Fruit fly (Drosophila melanogaster) whole organism, embryonic: Measurements from ENCODE around the gene Sk1.

Source experiments
- CG11504 ChIP-seq: fragments of 200-800 bp; sonication (Bioruptor generic); optimal IDR thresholded peaks from 3 replicates; lab custom pipeline; 2019; ENCODE audit warnings: missing biosample characterization, mild to moderate bottlenecking, missing genetic modification characterization, moderate library complexity
- CG12155 ChIP-seq: fragments of 200-800 bp; sonication (Bioruptor generic); optimal IDR thresholded peaks from 3 replicates; lab custom pipeline; 2016; ENCODE audit warnings: missing biosample characterization, missing genetic modification characterization
- CG12219 ChIP-seq: fragments of 200-800 bp; sonication (Bioruptor generic); optimal IDR thresholded peaks from 3 replicates; lab custom pipeline; 2018; ENCODE audit warnings: missing biosample characterization, mild to moderate bottlenecking, missing genetic modification characterization
- CG12942 ChIP-seq: fragments of 200-800 bp; sonication (Bioruptor generic); optimal IDR thresholded peaks from 3 replicates; lab custom pipeline; 2016; ENCODE audit warnings: missing biosample characterization, missing genetic modification characterization
- CG13296 ChIP-seq: fragments of 200-800 bp; sonication (Bioruptor generic); optimal IDR thresholded peaks from 3 replicates; lab custom pipeline; 2018; ENCODE audit warnings: missing biosample characterization, mild to moderate bottlenecking, missing genetic modification characterization
- CG13424 ChIP-seq: fragments of 200-800 bp; sonication (Bioruptor generic); optimal IDR thresholded peaks from 2 replicates; lab custom pipeline; 2019; ENCODE audit warnings: missing biosample characterization, mild to moderate bottlenecking, missing genetic modification characterization, moderate library complexity
- CG13775 ChIP-seq: fragments of 200-800 bp; sonication (Bioruptor generic); optimal IDR thresholded peaks from 3 replicates; lab custom pipeline; 2017; ENCODE audit warnings: missing biosample characterization, mild to moderate bottlenecking, missing genetic modification characterization
- CG17359 ChIP-seq: fragments of 200-800 bp; sonication (Bioruptor generic); optimal IDR thresholded peaks from 3 replicates; lab custom pipeline; 2018; ENCODE audit warnings: missing biosample characterization, mild to moderate bottlenecking, missing genetic modification characterization, moderate library complexity
- CG17361 ChIP-seq: fragments of 200-800 bp; sonication (Bioruptor generic); IDR thresholded peaks from 3 replicates; pipeline ENCODE4 v1.3.6; 2022; ENCODE audit warnings: missing biosample characterization, missing genetic modification characterization
- CG31365 ChIP-seq: fragments of 200-800 bp; sonication (Bioruptor generic); optimal IDR thresholded peaks from 2 replicates; lab custom pipeline; 2018; ENCODE audit warnings: missing biosample characterization, mild to moderate bottlenecking, missing genetic modification characterization
- CG3281 ChIP-seq: fragments of 200-800 bp; sonication (Bioruptor generic); optimal IDR thresholded peaks from 3 replicates; lab custom pipeline; 2017; ENCODE audit warnings: missing biosample characterization, mild to moderate bottlenecking, missing genetic modification characterization
- CG34376 ChIP-seq: fragments of 200-800 bp; sonication (Bioruptor generic); optimal IDR thresholded peaks from 2 replicates; lab custom pipeline; 2018; ENCODE audit warnings: missing biosample characterization, mild to moderate bottlenecking, missing genetic modification characterization
- CG4707 ChIP-seq: fragments of 200-800 bp; sonication (Bioruptor generic); optimal IDR thresholded peaks from 2 replicates; lab custom pipeline; 2018; ENCODE audit warnings: missing biosample characterization, mild to moderate bottlenecking, missing genetic modification characterization, moderate library complexity
- CG7556 ChIP-seq: fragments of 200-800 bp; sonication (Bioruptor generic); optimal IDR thresholded peaks from 2 replicates; lab custom pipeline; 2017; ENCODE audit warnings: missing biosample characterization, mild to moderate bottlenecking, missing genetic modification characterization
- CG8290 ChIP-seq, 3 experiments: fragments of 200-800 bp; sonication (Bioruptor generic); optimal IDR thresholded peaks; 2 replicates each; lab custom pipeline; 2016 to 2019; ENCODE audit warnings: missing biosample characterization in 3 of 3, missing genetic modification characterization in 3 of 3, mild to moderate bottlenecking in 2 of 3, moderate library complexity in 1 of 3
- CG9727 ChIP-seq: fragments of 200-800 bp; sonication (Bioruptor generic); optimal IDR thresholded peaks from 3 replicates; lab custom pipeline; 2017; ENCODE audit warnings: missing biosample characterization, mild to moderate bottlenecking, missing genetic modification characterization
- Elba2 ChIP-seq: fragments of 200-800 bp; sonication (Bioruptor generic); optimal IDR thresholded peaks from 3 replicates; lab custom pipeline; 2016; ENCODE audit warnings: missing biosample characterization, missing genetic modification characterization
- Fer1 ChIP-seq: fragments of 200-800 bp; sonication (Bioruptor generic); optimal IDR thresholded peaks from 2 replicates; lab custom pipeline; 2017; ENCODE audit warnings: missing biosample characterization, mild to moderate bottlenecking, missing genetic modification characterization
- GATAe ChIP-seq: fragments of 200-800 bp; sonication (Bioruptor generic); conservative IDR thresholded peaks from 2 replicates; pipeline ENCODE4 v1.3.6; 2022; ENCODE audit warnings: missing biosample characterization, missing genetic modification characterization
- Hmr ChIP-seq: fragments of 200-800 bp; sonication (Bioruptor generic); optimal IDR thresholded peaks from 3 replicates; lab custom pipeline; 2017; ENCODE audit warnings: mild to moderate bottlenecking, missing biosample characterization, missing genetic modification reagents, missing genetic modification characterization
- Max ChIP-seq: fragments of 200-800 bp; sonication (Bioruptor generic); optimal IDR thresholded peaks from 2 replicates; lab custom pipeline; 2016; ENCODE audit warnings: missing biosample characterization, mild to moderate bottlenecking, missing genetic modification characterization
- Ravus ChIP-seq: fragments of 200-800 bp; sonication (Bioruptor generic); IDR thresholded peaks from 2 replicates; pipeline ENCODE4 v1.3.6; 2022; ENCODE audit warnings: missing biosample characterization, missing genetic modification characterization
- Side ChIP-seq: fragments of 200-800 bp; sonication (Bioruptor generic); optimal IDR thresholded peaks from 2 replicates; lab custom pipeline; 2016; ENCODE audit warnings: missing biosample characterization, missing genetic modification characterization
- Sox100B ChIP-seq: fragments of 200-800 bp; sonication (Bioruptor generic); optimal IDR thresholded peaks from 3 replicates; lab custom pipeline; 2018; ENCODE audit warnings: missing biosample characterization, mild to moderate bottlenecking, missing genetic modification characterization
- Sox102F ChIP-seq: fragments of 200-800 bp; sonication (Bioruptor generic); optimal IDR thresholded peaks from 2 replicates; lab custom pipeline; 2018; ENCODE audit warnings: missing biosample characterization, mild to moderate bottlenecking, missing genetic modification characterization, moderate library complexity
- ab ChIP-seq: fragments of 200-800 bp; sonication (Bioruptor generic); optimal IDR thresholded peaks from 2 replicates; lab custom pipeline; 2016; ENCODE audit warnings: missing biosample characterization, missing genetic modification characterization
- ap ChIP-seq: fragments of 200-800 bp; sonication (Bioruptor generic); IDR thresholded peaks from 2 replicates; pipeline ENCODE4 v1.3.6; 2022; ENCODE audit warnings: missing biosample characterization, missing genetic modification characterization
- ato ChIP-seq: fragments of 200-800 bp; sonication (Bioruptor generic); IDR thresholded peaks from 2 replicates; pipeline ENCODE4 v1.3.6; 2022; ENCODE audit warnings: missing biosample characterization, missing genetic modification characterization; ENCODE audit not compliant: partially characterized antibody
- bowl ChIP-seq: fragments of 200-800 bp; sonication (Bioruptor generic); IDR thresholded peaks from 2 replicates; pipeline ENCODE4 v1.3.6; 2022; ENCODE audit warnings: missing biosample characterization, missing genetic modification characterization
- cad ChIP-seq: fragments of >200 bp; optimal IDR thresholded peaks from 2 replicates; lab custom pipeline; 2017; ENCODE audit warnings: missing biosample characterization, missing genetic modification characterization
- chm ChIP-seq: fragments of 200-800 bp; sonication (Bioruptor generic); IDR thresholded peaks from 2 replicates; pipeline ENCODE4 v1.3.6; 2022; ENCODE audit warnings: missing biosample characterization, missing genetic modification characterization
- danr ChIP-seq: fragments of 200-800 bp; sonication (Bioruptor generic); IDR thresholded peaks from 2 replicates; pipeline ENCODE4 v1.3.6; 2022; ENCODE audit warnings: missing biosample characterization, missing genetic modification characterization
- emc ChIP-seq: fragments of 200-800 bp; sonication (Bioruptor generic); optimal IDR thresholded peaks from 2 replicates; lab custom pipeline; 2016; ENCODE audit warnings: missing biosample characterization, missing genetic modification characterization
- en ChIP-seq: fragments of 200-800 bp; sonication (Bioruptor generic); optimal IDR thresholded peaks from 2 replicates; lab custom pipeline; 2016; ENCODE audit warnings: missing biosample characterization, missing genetic modification characterization
- fd3F ChIP-seq: fragments of 200-800 bp; sonication (Bioruptor generic); optimal IDR thresholded peaks from 2 replicates; lab custom pipeline; 2018; ENCODE audit warnings: missing biosample characterization, mild to moderate bottlenecking, missing genetic modification characterization, moderate library complexity
- gce ChIP-seq: fragments of 200-800 bp; sonication (Bioruptor generic); IDR thresholded peaks from 3 replicates; pipeline ENCODE4 v1.3.6; 2022; ENCODE audit warnings: missing biosample characterization, missing genetic modification characterization
- gfzf ChIP-seq: fragments of 200-800 bp; sonication (Bioruptor generic); optimal IDR thresholded peaks from 2 replicates; lab custom pipeline; 2016; ENCODE audit warnings: missing biosample characterization, mild to moderate bottlenecking, missing genetic modification characterization, moderate library complexity
- jigr1 ChIP-seq: fragments of 200-800 bp; sonication (Bioruptor generic); IDR thresholded peaks from 3 replicates; pipeline ENCODE4 v1.3.6; 2022; ENCODE audit warnings: missing biosample characterization, missing genetic modification characterization
- lilli ChIP-seq: fragments of 200-800 bp; sonication (Bioruptor generic); optimal IDR thresholded peaks from 3 replicates; lab custom pipeline; 2016; ENCODE audit warnings: missing biosample characterization, missing genetic modification characterization
- luna ChIP-seq: fragments of 200-800 bp; sonication (Bioruptor generic); optimal IDR thresholded peaks from 2 replicates; lab custom pipeline; 2016; ENCODE audit warnings: missing biosample characterization, missing genetic modification characterization
- mirr ChIP-seq: fragments of 200-800 bp; sonication (Bioruptor generic); optimal IDR thresholded peaks from 3 replicates; lab custom pipeline; 2018; ENCODE audit warnings: missing biosample characterization, mild to moderate bottlenecking, missing genetic modification characterization
- nerfin-1 ChIP-seq: fragments of 200-800 bp; sonication (Bioruptor generic); optimal IDR thresholded peaks from 3 replicates; lab custom pipeline; 2019; ENCODE audit warnings: missing biosample characterization, mild to moderate bottlenecking, missing genetic modification characterization, moderate library complexity
- phol ChIP-seq: fragments of 200-800 bp; sonication (Bioruptor generic); optimal IDR thresholded peaks from 3 replicates; lab custom pipeline; 2018; ENCODE audit warnings: missing biosample characterization, mild to moderate bottlenecking, missing genetic modification characterization, moderate library complexity
- schlank ChIP-seq: fragments of 200-800 bp; sonication (Bioruptor generic); optimal IDR thresholded peaks from 2 replicates; lab custom pipeline; 2018; ENCODE audit warnings: missing biosample characterization, mild to moderate bottlenecking, missing genetic modification characterization
- scrt ChIP-seq: fragments of 200-800 bp; sonication (Bioruptor generic); optimal IDR thresholded peaks from 2 replicates; lab custom pipeline; 2018; ENCODE audit warnings: missing biosample characterization, mild to moderate bottlenecking, missing genetic modification characterization, moderate library complexity
- seq ChIP-seq: fragments of 200-800 bp; sonication (Bioruptor generic); IDR thresholded peaks from 2 replicates; pipeline ENCODE4 v1.3.6; 2022; ENCODE audit warnings: missing biosample characterization, missing genetic modification characterization
- sob ChIP-seq: fragments of 200-800 bp; sonication (Bioruptor generic); IDR thresholded peaks from 2 replicates; pipeline ENCODE4 v1.3.6; 2022; ENCODE audit warnings: missing biosample characterization, missing genetic modification characterization
- trem ChIP-seq: fragments of 200-800 bp; optimal IDR thresholded peaks from 3 replicates; lab custom pipeline; 2019; ENCODE audit warnings: missing biosample characterization, mild to moderate bottlenecking, missing genetic modification characterization, moderate library complexity
- twi ChIP-seq: fragments of 200-800 bp; optimal IDR thresholded peaks from 2 replicates; lab custom pipeline; 2019; ENCODE audit warnings: missing biosample characterization, mild to moderate bottlenecking, missing genetic modification characterization, moderate library complexity
- wek ChIP-seq: fragments of 200-800 bp; sonication (Bioruptor generic); optimal IDR thresholded peaks from 3 replicates; lab custom pipeline; 2018; ENCODE audit warnings: missing biosample characterization, mild to moderate bottlenecking, missing genetic modification characterization, moderate library complexity
- zfh1 ChIP-seq: fragments of 200-800 bp; sonication (Bioruptor generic); IDR thresholded peaks from 3 replicates; pipeline ENCODE4 v1.3.6; 2022; ENCODE audit warnings: missing biosample characterization, missing genetic modification characterization

Sk1 gene

DNA sequence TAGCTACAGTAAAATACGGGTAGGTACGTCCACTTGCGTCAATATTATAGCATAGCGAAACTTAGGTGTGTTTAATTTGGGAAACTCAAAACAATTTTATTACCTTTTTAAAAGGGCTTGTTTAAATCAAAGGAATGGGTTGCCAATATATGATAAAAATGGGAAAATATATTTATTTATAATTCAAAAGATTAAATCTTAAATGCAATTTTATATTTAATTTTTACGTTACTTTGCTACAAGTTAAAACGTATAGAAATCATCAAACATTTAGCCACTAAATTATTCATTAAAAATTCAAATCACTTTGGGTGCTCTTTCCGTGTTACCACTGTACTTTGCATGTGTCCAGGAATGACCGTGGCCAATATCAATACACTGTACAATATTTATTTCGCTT, 1.4 kb upstream of the Sk1 start (continued):
- TF ChIP-seq CG12155 (GFP tag; lab: Kevin White, UChicago) (no peak), chm (no peak), danr (no peak), CG17359 (tag; lab: Kevin White, UChicago) (peak; percentile 34), emc (GFP tag; lab: Kevin White, UChicago) (no peak), CG31365 (tag; lab: Kevin White, UChicago) (no peak), Hmr (peak; percentile 53), mirr (no peak), seq (GFP tag; lab: Robert Waterston, UW) (0 out of 2 replicates have a peak, but pooled peaks have one; percentile 30), ap (GFP tag; lab: Robert Waterston, UW) (no peak), CG7556 (GFP tag; lab: Kevin White, UChicago) (peak; percentile 20), ab (no peak), CG4707 (GFP tag; lab: Kevin White, UChicago) (no peak), fd3F (peak; percentile 34), Fer1 (GFP tag; lab: Kevin White, UChicago) (peak; percentile 51), CG12942 (GFP tag; lab: Kevin White, UChicago) (no peak), Ravus (no peak), CG12219 (GFP tag; lab: Kevin White, UChicago) (no peak), CG13296 (GFP tag; lab: Kevin White, UChicago) (peak; percentile 60), luna (GFP tag; lab: Kevin White, UChicago) (no peak), phol (peak; percentile 32), sob (GFP tag; lab: Robert Waterston, UW) (no peak), CG11504 (tag; lab: Kevin White, UChicago) (peak; percentile 73), scrt (GFP tag; lab: Kevin White, UChicago) (peak; percentile 18), en (GFP tag; lab: Kevin White, UChicago) (no peak), Sox102F (GFP tag; lab: Kevin White, UChicago) (peak; percentile 38), ato (GFP tag; lab: Robert Waterston, UW) (no peak), CG13424 (tag; lab: Kevin White, UChicago) (peak; percentile 54), GATAe (GFP tag; lab: Robert Waterston, UW) (no peak), lilli (GFP tag; lab: Kevin White, UChicago) (peak; percentile 19), CG3281 (GFP tag; lab: Kevin White, UChicago) (peak; percentile 55), Max (GFP tag; lab: Kevin White, UChicago) (no peak), CG8290 (GFP tag; optimal IDR thresholded peaks at IDR 0.05; lab: Kevin White, UChicago) (no peak), CG8290 (tag; optimal IDR thresholded peaks at IDR 0.05; lab: Kevin White, UChicago) (no peak), CG17361 (GFP tag; lab: Robert Waterston, UW) (peak; percentile 48; the same call in 1 of the 3 replicates), jigr1 (GFP tag; lab: Robert Waterston, UW) (no peak), trem (tag; lab: Kevin White, UChicago) (no peak), wek (no peak), Sox100B (GFP tag; lab: Kevin White, UChicago) (peak; percentile 44), gce (no peak)

DNA sequence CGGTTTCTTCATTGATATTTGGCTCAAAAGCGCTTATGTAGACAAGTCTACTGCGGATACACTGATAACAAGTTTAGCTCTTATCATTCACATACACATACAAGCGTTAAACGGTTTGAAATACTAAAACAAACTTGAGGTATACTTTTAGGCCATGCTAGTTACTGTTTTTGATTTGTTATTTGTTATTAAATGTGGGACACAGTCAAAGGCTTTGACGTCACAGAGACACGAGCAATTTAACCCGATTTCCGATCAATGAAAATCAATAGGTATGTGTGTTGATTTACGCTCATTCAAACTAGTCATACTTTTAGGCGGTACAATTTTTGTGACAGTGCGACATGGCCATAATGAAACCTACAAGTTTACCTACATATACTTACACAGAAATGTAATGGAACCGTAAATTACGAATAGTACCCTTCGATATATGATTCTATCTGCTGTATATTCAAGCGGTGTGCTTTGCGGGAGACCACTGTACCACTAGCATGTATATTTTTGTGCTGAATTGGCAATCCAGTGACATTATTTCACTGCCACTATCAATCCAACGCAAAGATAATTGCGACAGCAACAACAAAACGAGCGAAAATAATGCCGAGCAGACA, 4.6 kb downstream of the Sk1 start:
- TF ChIP-seq Elba2 (no peak), schlank (tag; lab: Kevin White, UChicago) (peak; percentile 90), bowl (GFP tag; lab: Robert Waterston, UW) (no peak), CG9727 (peak; percentile 62), nerfin-1 (tag; lab: Kevin White, UChicago) (no peak), CG13775 (GFP tag; lab: Kevin White, UChicago) (peak; percentile 59), Sox102F (GFP tag; lab: Kevin White, UChicago) (peak; percentile 65), mirr (peak; percentile 85), gce (peak; percentile 56; the same call in 1 of the 3 replicates), twi (tag; lab: Kevin White, UChicago) (no peak), CG34376 (peak; percentile 61), luna (GFP tag; lab: Kevin White, UChicago) (peak; percentile 78), gfzf (GFP tag; lab: Kevin White, UChicago) (no peak), cad (GFP tag; lab: Kevin White, UChicago) (no peak), Side (GFP tag; lab: Kevin White, UChicago) (peak; percentile 8), zfh1 (peak; percentile 70; the same call in 2 of the 3 replicates)
